Worm (Caenorhabditis elegans): ENCODE data around the gene srx-76.

- TF ChIP-seq him-1 (tag; optimal IDR thresholded peaks at IDR 0.05) = no peak
- no peak for TF ChIP-seq dao-5 (tag; optimal IDR thresholded peaks at IDR 0.05)
- no peak for TF ChIP-seq W03F9.2 (tag; optimal IDR thresholded peaks at IDR 0.05)
These were observed 43.2 kb downstream of the srx-76 start, which contains the start of gene F58H1.8 for ce11 chrV:11934848-11935247.
